Worm (Caenorhabditis elegans) whole organism, L4 larva: ENCODE measurements around the gene F58D2.5.

ENCODE experiments used
- D1046.2 ChIP-seq: fragments of 200-800 bp; sonication (Bioruptor generic); IDR thresholded peaks from 2 replicates; pipeline ENCODE4 v1.3.6; 2022; ENCODE audit warnings: missing genetic modification characterization, missing compliant biosample characterization
- F37D6.2 ChIP-seq: sonication (generic microtip); optimal IDR thresholded peaks from 2 replicates; lab custom pipeline; 2016; ENCODE audit warnings: mild to moderate bottlenecking, missing genetic modification characterization, missing compliant biosample characterization
- F49E8.2 ChIP-seq: sonication (generic microtip); optimal IDR thresholded peaks from 2 replicates; lab custom pipeline; 2016; ENCODE audit warnings: missing compliant biosample characterization, mild to moderate bottlenecking, missing genetic modification characterization, borderline replicate concordance
- R02D3.7 ChIP-seq: fragments of 150-350 bp; sonication (generic microtip); optimal IDR thresholded peaks from 3 replicates; lab custom pipeline; 2014; ENCODE audit warnings: missing biosample characterization, missing genetic modification characterization
- Y5F2A.4 ChIP-seq: fragments of 200-800 bp; sonication (Bioruptor generic); optimal IDR thresholded peaks from 2 replicates; lab custom pipeline; 2018; ENCODE audit warnings: mild to moderate bottlenecking, missing genetic modification characterization, missing compliant biosample characterization
- ZK546.5 ChIP-seq, 2 experiments: sonication (generic microtip); optimal IDR thresholded peaks; 2 replicates each; lab custom pipeline; 2017; ENCODE audit warnings: missing biosample characterization in 2 of 2, missing genetic modification characterization in 2 of 2
- aha-1 ChIP-seq: fragments of 150-350 bp; peaks from one replicate; lab custom pipeline; 2014; ENCODE audit warnings: missing biosample characterization, missing genetic modification characterization
- ama-1 ChIP-seq: fragments of 150-350 bp; optimal IDR thresholded peaks from 2 replicates; lab custom pipeline; 2014; ENCODE audit warnings: inconsistent platforms, mixed read lengths
- arid-1 ChIP-seq: fragments of 200-800 bp; sonication (Bioruptor generic); conservative IDR thresholded peaks from 2 replicates; pipeline ENCODE4 v1.3.6; 2022; ENCODE audit warnings: missing genetic modification reagents, missing genetic modification characterization, missing compliant biosample characterization
- attf-4 ChIP-seq: sonication (generic microtip); optimal IDR thresholded peaks from 3 replicates; lab custom pipeline; 2017; ENCODE audit warnings: missing biosample characterization, missing genetic modification characterization
- ces-1 ChIP-seq: fragments of 150-350 bp; sonication (generic microtip); optimal IDR thresholded peaks from 4 replicates; lab custom pipeline; 2014; ENCODE audit warnings: missing biosample characterization, missing genetic modification reagents, missing genetic modification characterization
- cey-2 ChIP-seq: sonication (generic microtip); optimal IDR thresholded peaks from 3 replicates; lab custom pipeline; 2017; ENCODE audit warnings: missing genetic modification characterization, mild to moderate bottlenecking, missing compliant biosample characterization, antibody characterized with exemption, borderline replicate concordance; ENCODE audit not compliant: insufficient read depth
- daf-19 ChIP-seq: fragments of 200-800 bp; sonication (Bioruptor generic); conservative IDR thresholded peaks from 2 replicates; pipeline ENCODE4 v1.3.6; 2022; ENCODE audit warnings: missing genetic modification characterization, missing compliant biosample characterization
- dmd-6 ChIP-seq: fragments of 200-800 bp; sonication (Bioruptor generic); IDR thresholded peaks from 2 replicates; pipeline ENCODE4 v1.3.6; 2022; ENCODE audit warnings: missing genetic modification reagents, missing genetic modification characterization, missing compliant biosample characterization
- dpl-1 ChIP-seq: fragments of 150-350 bp; optimal IDR thresholded peaks from 2 replicates; lab custom pipeline; 2014; ENCODE audit warnings: missing biosample characterization, missing genetic modification reagents, missing genetic modification characterization
- dve-1 ChIP-seq: sonication (generic microtip); optimal IDR thresholded peaks from 2 replicates; lab custom pipeline; 2017; ENCODE audit warnings: antibody characterized with exemption, mild to moderate bottlenecking, missing genetic modification characterization, missing compliant biosample characterization; ENCODE audit not compliant: insufficient read depth
- egl-43 ChIP-seq: fragments of 200-800 bp; sonication (Bioruptor generic); IDR thresholded peaks from 2 replicates; pipeline ENCODE4 v1.3.6; 2022; ENCODE audit warnings: missing genetic modification reagents, missing genetic modification characterization, missing compliant biosample characterization
- gei-8 ChIP-seq: fragments of 200-800 bp; sonication (Bioruptor generic); optimal IDR thresholded peaks from 2 replicates; lab custom pipeline; 2018; ENCODE audit warnings: mild to moderate bottlenecking, missing genetic modification characterization, missing compliant biosample characterization
- lim-7 ChIP-seq: fragments of 200-800 bp; sonication (Bioruptor generic); IDR thresholded peaks from 2 replicates; pipeline ENCODE4 v1.3.6; 2022; ENCODE audit warnings: missing genetic modification characterization, missing compliant biosample characterization
- lin-13 ChIP-seq: fragments of 150-350 bp; optimal IDR thresholded peaks from 2 replicates; lab custom pipeline; 2014; ENCODE audit warnings: missing biosample characterization, missing genetic modification reagents, missing genetic modification characterization
- lin-38 ChIP-seq: fragments of 200-800 bp; sonication (Bioruptor generic); IDR thresholded peaks from 2 replicates; pipeline ENCODE4 v1.3.6; 2022; ENCODE audit warnings: missing genetic modification reagents, missing genetic modification characterization, missing compliant biosample characterization
- mes-2 ChIP-seq: sonication (generic microtip); optimal IDR thresholded peaks from 2 replicates; lab custom pipeline; 2016; ENCODE audit warnings: missing genotype, mild to moderate bottlenecking, missing genetic modification characterization, missing compliant biosample characterization; ENCODE audit not compliant: poor library complexity, severe bottlenecking
- mxl-3 ChIP-seq: fragments of 200-800 bp; sonication (Bioruptor generic); optimal IDR thresholded peaks from 2 replicates; lab custom pipeline; 2018; ENCODE audit warnings: mild to moderate bottlenecking, missing genetic modification characterization, missing compliant biosample characterization
- nhr-237 ChIP-seq: sonication (generic microtip); optimal IDR thresholded peaks from 2 replicates; lab custom pipeline; 2017; ENCODE audit warnings: missing biosample characterization, missing genetic modification characterization
- nhr-41 ChIP-seq: fragments of 200-800 bp; sonication (Bioruptor generic); IDR thresholded peaks from 2 replicates; pipeline ENCODE4 v1.3.6; 2022; ENCODE audit warnings: missing genetic modification reagents, missing genetic modification characterization, missing compliant biosample characterization
- nhr-76 ChIP-seq: fragments of 150-350 bp; optimal IDR thresholded peaks from 2 replicates; lab custom pipeline; 2014; ENCODE audit warnings: missing biosample characterization, missing genetic modification characterization
- nhr-77 ChIP-seq: fragments of 150-350 bp; optimal IDR thresholded peaks from 2 replicates; lab custom pipeline; 2014; ENCODE audit warnings: missing biosample characterization, missing genetic modification characterization
- pha-4 ChIP-seq, 2 experiments: fragments of 150-350 bp in 1 of 2; fragments of 200-800 bp in 1 of 2; sonication (Bioruptor generic) in 1 of 2; IDR thresholded peaks in 1 of 2; optimal IDR thresholded peaks in 1 of 2; 2 replicates each; pipeline versions ENCODE4 v1.3.6 to Lab custom; 2014 to 2022; ENCODE audit warnings: missing genetic modification characterization in 2 of 2, missing genetic modification reagents in 2 of 2, missing biosample characterization in 1 of 2, missing compliant biosample characterization in 1 of 2
- pqm-1 ChIP-seq: sonication (generic microtip); optimal IDR thresholded peaks from 2 replicates; lab custom pipeline; 2017; ENCODE audit warnings: missing biosample characterization, missing genetic modification characterization
- rbr-2 ChIP-seq: sonication (generic microtip); optimal IDR thresholded peaks from 2 replicates; lab custom pipeline; 2016; ENCODE audit warnings: missing genotype, missing genetic modification characterization, missing compliant biosample characterization
- saeg-2 ChIP-seq: fragments of 200-800 bp; sonication (Bioruptor generic); IDR thresholded peaks from 2 replicates; pipeline ENCODE4 v1.3.6; 2022; ENCODE audit warnings: missing genetic modification reagents, missing genetic modification characterization, missing compliant biosample characterization
- skn-1 ChIP-seq: fragments of 150-350 bp; optimal IDR thresholded peaks from 2 replicates; lab custom pipeline; 2014; ENCODE audit warnings: missing biosample characterization, missing genetic modification characterization
- snpc-4 ChIP-seq: fragments of 150-350 bp; optimal IDR thresholded peaks from 2 replicates; lab custom pipeline; 2014; ENCODE audit warnings: missing biosample characterization, missing genetic modification characterization
- spr-3 ChIP-seq: fragments of 200-800 bp; sonication (Bioruptor generic); optimal IDR thresholded peaks from 2 replicates; lab custom pipeline; 2018; ENCODE audit warnings: mild to moderate bottlenecking, missing genetic modification characterization, missing compliant biosample characterization
- tag-97 ChIP-seq: fragments of 200-800 bp; sonication (Bioruptor generic); IDR thresholded peaks from 2 replicates; pipeline ENCODE4 v1.3.6; 2022; ENCODE audit warnings: missing genetic modification characterization, missing compliant biosample characterization
- vab-7 ChIP-seq: fragments of 200-800 bp; sonication (Bioruptor generic); IDR thresholded peaks from 2 replicates; pipeline ENCODE4 v1.3.6; 2022; ENCODE audit warnings: missing genetic modification reagents, missing genetic modification characterization, missing compliant biosample characterization
- zag-1 ChIP-seq: fragments of 150-350 bp; optimal IDR thresholded peaks from 2 replicates; lab custom pipeline; 2014; ENCODE audit warnings: missing biosample characterization, missing genetic modification characterization
- zip-11 ChIP-seq: fragments of 200-800 bp; sonication (Bioruptor generic); IDR thresholded peaks from 2 replicates; pipeline ENCODE4 v1.3.6; 2022; ENCODE audit warnings: missing genetic modification characterization, missing compliant biosample characterization
- ztf-11 ChIP-seq: fragments of 150-350 bp; optimal IDR thresholded peaks from 2 replicates; lab custom pipeline; 2014; ENCODE audit warnings: missing biosample characterization, missing genetic modification characterization
- ztf-7 ChIP-seq: fragments of 150-350 bp; optimal IDR thresholded peaks from 2 replicates; lab custom pipeline; 2014; ENCODE audit warnings: missing biosample characterization, missing genetic modification characterization

The F58D2.5 gene

DNA sequence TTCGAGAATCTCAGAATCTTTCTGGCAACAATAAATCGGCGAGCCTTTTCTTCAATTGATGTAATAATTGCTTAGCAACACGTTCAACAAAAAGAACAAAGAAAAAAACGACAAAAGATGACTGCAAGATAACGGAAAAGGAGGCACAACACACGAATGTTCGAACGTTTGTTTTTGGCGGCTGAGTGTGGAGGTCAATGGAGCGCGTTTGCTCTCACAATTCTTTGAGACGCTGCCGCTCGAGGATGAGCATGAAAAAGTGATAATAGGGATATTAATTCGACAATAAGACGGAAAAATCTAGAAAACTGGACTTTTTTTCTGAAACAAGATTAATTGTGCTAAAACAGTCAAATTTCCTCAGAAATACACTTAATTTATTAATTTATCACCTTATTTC, 12.8 kb upstream of the F58D2.5 start (continued):
- TF ChIP-seq nhr-41, result no peak
- TF ChIP-seq dpl-1 (GFP tag; lab: Kevin White, UChicago), result peak; percentile 58
- no peak for TF ChIP-seq gei-8 (GFP tag; lab: Kevin White, UChicago)
- TF ChIP-seq, all 104 proteins: peak for 7

DNA sequence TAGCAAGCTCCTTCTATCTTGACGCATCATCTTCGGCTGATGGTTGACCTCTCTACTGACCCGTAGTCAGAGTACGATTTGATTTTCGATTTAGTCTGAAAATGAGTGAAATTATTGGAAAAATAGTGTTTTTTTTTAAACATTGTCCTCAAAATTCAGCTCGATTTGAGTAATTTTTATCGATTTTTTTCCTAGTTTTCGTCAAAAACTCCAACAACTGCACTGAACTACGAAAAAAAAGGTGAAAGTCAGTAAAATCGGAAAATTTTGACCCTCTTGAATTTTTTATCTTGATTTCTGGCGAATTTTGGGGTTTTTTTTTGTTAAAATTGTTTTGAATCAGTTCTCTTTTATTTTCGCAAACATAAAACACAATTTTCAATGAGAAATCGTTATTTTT, 10.9 kb upstream of the F58D2.5 start, which contains the start of gene ced-3:
ced-3 (minus strand) TSS at position 101 of the 400 bp plus-strand sequence.
- TF ChIP-seq cey-2, result no peak
- no peak for TF ChIP-seq gei-8 (GFP tag; lab: Kevin White, UChicago)
- no peak for TF ChIP-seq ces-1 (GFP tag; lab: Kevin White, UChicago)
- TF ChIP-seq lin-38 (GFP tag; lab: Robert Waterston, UW), result no peak
- TF ChIP-seq pqm-1 (tag; lab: Kevin White, UChicago), result no peak
- TF ChIP-seq lim-7 (GFP tag; lab: Robert Waterston, UW), result no peak
- no peak for TF ChIP-seq dve-1 (tag; lab: Kevin White, UChicago)
- TF ChIP-seq nhr-77 (tag; lab: Kevin White, UChicago), result no peak
- no peak for TF ChIP-seq mes-2 (tag; lab: Kevin White, UChicago)
- no peak for TF ChIP-seq D1046.2 (GFP tag; lab: Robert Waterston, UW)
- no peak for TF ChIP-seq R02D3.7 (tag; lab: Kevin White, UChicago)
- no peak for TF ChIP-seq arid-1 (GFP tag; lab: Robert Waterston, UW)
- no peak for TF ChIP-seq nhr-237
- no peak for TF ChIP-seq ama-1
- no peak for TF ChIP-seq F49E8.2 (tag; lab: Kevin White, UChicago)
- no peak for TF ChIP-seq zip-11 (GFP tag; lab: Robert Waterston, UW)
- TF ChIP-seq daf-19 (GFP tag; lab: Robert Waterston, UW), result no peak
- no peak for TF ChIP-seq ztf-7 (tag; lab: Kevin White, UChicago)
- no peak for TF ChIP-seq F37D6.2 (tag; lab: Kevin White, UChicago)
- TF ChIP-seq egl-43 (GFP tag; lab: Robert Waterston, UW), result no peak

DNA sequence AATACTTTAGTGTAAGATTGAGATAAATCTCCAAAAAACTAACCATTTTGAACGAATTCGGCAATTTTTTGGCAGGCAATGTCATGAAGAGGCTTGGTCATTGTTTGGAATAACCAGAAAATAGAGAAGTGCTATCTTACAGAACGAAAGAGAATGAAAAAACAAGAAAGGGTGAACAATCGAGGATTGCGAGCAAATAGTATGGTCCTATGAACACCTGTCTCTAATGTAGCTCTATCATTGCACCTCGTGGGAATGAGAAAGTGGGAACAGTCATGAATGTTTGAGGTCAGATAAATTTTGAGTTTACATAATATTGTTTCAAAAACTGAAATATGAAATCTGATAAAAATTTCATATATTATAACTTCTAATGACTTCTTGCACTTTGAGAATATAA, 4.1 kb upstream of the F58D2.5 start, which contains the start of gene C48D1.1:
C48D1.1 (minus strand) TSS at position 101 of the 400 bp plus-strand sequence.
- no peak for TF ChIP-seq tag-97 (GFP tag; lab: Robert Waterston, UW)
- TF ChIP-seq aha-1, result peak; percentile 49
- TF ChIP-seq mxl-3 (GFP tag; lab: Kevin White, UChicago), result no peak

ce11 chrIV:13190075-13190474, 3.1 kb downstream of the F58D2.5 start:
- no peak for TF ChIP-seq attf-4 (tag; lab: Kevin White, UChicago)
- no peak for TF ChIP-seq nhr-76 (tag; lab: Kevin White, UChicago)
- TF ChIP-seq gei-8 (GFP tag; lab: Kevin White, UChicago), result no peak
- TF ChIP-seq mxl-3 (GFP tag; lab: Kevin White, UChicago), result no peak
- no peak for TF ChIP-seq vab-7 (GFP tag; lab: Robert Waterston, UW)

ce11 chrIV:13189467-13189866, 3.7 kb downstream of the F58D2.5 start, which contains the start of gene F58D2.2:
Gene F58D2.2 (plus strand): TSS chrIV:13189767.
- TF ChIP-seq vab-7 (GFP tag; lab: Robert Waterston, UW) (no peak), ztf-11 (tag; lab: Kevin White, UChicago) (no peak), snpc-4 (no peak), lin-38 (GFP tag; lab: Robert Waterston, UW) (no peak), nhr-76 (tag; lab: Kevin White, UChicago) (no peak)

ce11 chrIV:13188959-13189358, 4.2 kb downstream of the F58D2.5 start, which contains the start of gene F58D2.4:
Gene F58D2.4 (minus strand): TSS chrIV:13189059.
- TF ChIP-seq skn-1 (tag; lab: Kevin White, UChicago), result no peak
- TF ChIP-seq zag-1 (tag; lab: Kevin White, UChicago), result no peak
- TF ChIP-seq ZK546.5 (tag; optimal IDR thresholded peaks at IDR 0.05; lab: Kevin White, UChicago), result no peak
- no peak for TF ChIP-seq rbr-2
- no peak for TF ChIP-seq pha-4 (GFP tag; IDR thresholded peaks at IDR 0.05; lab: Robert Waterston, UW)
- no peak for TF ChIP-seq pha-4 (tag; optimal IDR thresholded peaks at IDR 0.05; lab: Kevin White, UChicago)
- no peak for TF ChIP-seq spr-3
- TF ChIP-seq lin-13 (GFP tag; lab: Kevin White, UChicago), result no peak
- TF ChIP-seq dmd-6 (GFP tag; lab: Robert Waterston, UW), result no peak
- TF ChIP-seq vab-7 (GFP tag; lab: Robert Waterston, UW), result no peak
- no peak for TF ChIP-seq lin-38 (GFP tag; lab: Robert Waterston, UW)
- TF ChIP-seq saeg-2 (GFP tag; lab: Robert Waterston, UW), result no peak
- TF ChIP-seq Y5F2A.4, result no peak
